Fruit fly (Drosophila melanogaster): ENCODE measurements around the gene sowah.
A peak's percentile ranks its signal among the peaks of the same experiment; 100 is the strongest.

sowah gene

DNA sequence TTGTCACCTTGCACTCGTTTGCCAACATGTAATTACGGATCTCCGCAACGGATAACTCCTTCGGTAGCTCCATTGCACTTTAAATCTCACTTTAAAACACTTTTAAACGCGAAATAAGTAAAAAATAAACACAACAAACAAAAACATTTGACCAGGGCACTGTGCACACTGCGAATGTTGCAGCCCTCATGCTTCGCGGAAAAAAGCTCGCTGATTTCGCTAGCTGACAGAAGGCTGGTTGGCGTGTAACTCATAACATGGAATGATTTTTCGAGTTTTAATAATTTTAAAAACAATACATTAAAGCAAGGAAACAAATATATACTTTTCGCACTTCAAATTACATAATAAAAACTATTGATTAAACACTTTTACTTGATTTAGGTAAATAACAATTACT, at the start of gene sowah (continued):
- TF ChIP-seq amos (GFP tag; IDR thresholded peaks at IDR 0.05; ENCODE audit: partially characterized antibody) (peak; percentile 57), CG31388 (GFP tag; optimal IDR thresholded peaks at IDR 0.05) (no peak), tin (GFP tag; optimal IDR thresholded peaks at IDR 0.05) (peak; percentile 39), Hsf (GFP tag; optimal IDR thresholded peaks at IDR 0.05) (peak; percentile 53), CG15601 (tag; optimal IDR thresholded peaks at IDR 0.05) (peak; percentile 28), Opbp (GFP tag; IDR thresholded peaks at IDR 0.05; ENCODE audit: partially characterized antibody) (peak; percentile 65; the same call in 2 of the 3 replicates), CG8290 (GFP tag; optimal IDR thresholded peaks at IDR 0.05) (peak; percentile 71), CG8290 (tag; optimal IDR thresholded peaks at IDR 0.05) (peak in 1 of 2 experiments; percentile 81), ranshi (GFP tag; IDR thresholded peaks at IDR 0.05) (no peak), nom (GFP tag; optimal IDR thresholded peaks at IDR 0.05) (no peak), Hmr (GFP tag; optimal IDR thresholded peaks at IDR 0.05) (peak; percentile 15), pnt (GFP tag; optimal IDR thresholded peaks at IDR 0.05) (peak; percentile 39), bbx (GFP tag; IDR thresholded peaks at IDR 0.05; ENCODE audit: partially characterized antibody) (no peak), CG3726 (GFP tag; IDR thresholded peaks at IDR 0.05) (no peak), CG12104 (GFP tag; optimal IDR thresholded peaks at IDR 0.05) (no peak), sqz (GFP tag; optimal IDR thresholded peaks at IDR 0.05) (peak; percentile 24), fd96Cb (tag; optimal IDR thresholded peaks at IDR 0.05) (peak; percentile 21), CG5245 (GFP tag; optimal IDR thresholded peaks at IDR 0.05) (peak; percentile 10), dmrt99B (tag; optimal IDR thresholded peaks at IDR 0.05) (peak; percentile 17), CHES-1-like (GFP tag; optimal IDR thresholded peaks at IDR 0.05) (peak; percentile 65), fd3F (GFP tag; optimal IDR thresholded peaks at IDR 0.05) (no peak), CG11247 (GFP tag; IDR thresholded peaks at IDR 0.05) (peak; percentile 7; the same call in 1 of the 2 replicates), CG7372 (GFP tag; IDR thresholded peaks at IDR 0.05) (peak; percentile 37; the same call in 1 of the 2 replicates), tgo (GFP tag; IDR thresholded peaks at IDR 0.05) (0 out of 3 replicates have a peak, but pooled peaks have one; percentile 33), pb (GFP tag; optimal IDR thresholded peaks at IDR 0.05) (peak; percentile 34), CG10209 (GFP tag; optimal IDR thresholded peaks at IDR 0.05) (peak; percentile 2), CG6689 (GFP tag; IDR thresholded peaks at IDR 0.05) (peak; percentile 37; the same call in 1 of the 2 replicates), slbo (GFP tag; IDR thresholded peaks at IDR 0.05) (peak; percentile 75), CG16815 (GFP tag; optimal IDR thresholded peaks at IDR 0.05) (no peak), Abd-B (GFP tag; optimal IDR thresholded peaks at IDR 0.05) (peak; percentile 66), cwo (GFP tag; optimal IDR thresholded peaks at IDR 0.05) (no peak), Taf1 (GFP tag; IDR thresholded peaks at IDR 0.05) (no peak), CG7357 (GFP tag; IDR thresholded peaks at IDR 0.05) (no peak), CG32532 (GFP tag; IDR thresholded peaks at IDR 0.05) (peak; percentile 42; the same call in 1 of the 2 replicates), dan (GFP tag; IDR thresholded peaks at IDR 0.05) (no peak), CG34224 (GFP tag; IDR thresholded peaks at IDR 0.05; ENCODE audit: partially characterized antibody) (peak; percentile 32; the same call in 1 of the 3 replicates), Dad (GFP tag; optimal IDR thresholded peaks at IDR 0.05) (peak; percentile 19), gro (GFP tag; optimal IDR thresholded peaks at IDR 0.05) (peak; percentile 50), CG7839 (tag; optimal IDR thresholded peaks at IDR 0.05) (peak; percentile 55), salm (tag; optimal IDR thresholded peaks at IDR 0.05) (no peak), PHDP (tag; optimal IDR thresholded peaks at IDR 0.05) (peak; percentile 13), CG11560 (tag; IDR thresholded peaks at IDR 0.05) (no peak), stwl (tag; optimal IDR thresholded peaks at IDR 0.05) (peak; percentile 99), cato (GFP tag; optimal IDR thresholded peaks at IDR 0.05; ENCODE audit: borderline replicate concordance) (peak; percentile 13), tup (GFP tag; optimal IDR thresholded peaks at IDR 0.05) (no peak), maf-S (GFP tag; optimal IDR thresholded peaks at IDR 0.05) (peak; percentile 29), scrt (GFP tag; optimal IDR thresholded peaks at IDR 0.05) (peak; percentile 77), Max (GFP tag; optimal IDR thresholded peaks at IDR 0.05) (peak; percentile 60), lbe (GFP tag; optimal IDR thresholded peaks at IDR 0.05) (no peak), gfzf (GFP tag; optimal IDR thresholded peaks at IDR 0.05) (peak; percentile 40)
